Worm (Caenorhabditis elegans) whole organism, L4 larva: ENCODE data around the gene Y11D7A.9.

Experiments used
- ceh-28 ChIP-seq: fragments of 150-350 bp; optimal IDR thresholded peaks from 2 replicates; lab custom pipeline; 2014; ENCODE audit warnings: missing biosample characterization, missing genetic modification reagents, missing genetic modification characterization
- lin-13 ChIP-seq: fragments of 150-350 bp; optimal IDR thresholded peaks from 2 replicates; lab custom pipeline; 2014; ENCODE audit warnings: missing biosample characterization, missing genetic modification reagents, missing genetic modification characterization
- lin-29 ChIP-seq: fragments of 200-800 bp; sonication (Bioruptor generic); IDR thresholded peaks from 2 replicates; pipeline ENCODE4 v1.3.6; 2022; ENCODE audit warnings: missing genetic modification reagents, missing genetic modification characterization, missing compliant biosample characterization
- nhr-10 ChIP-seq: fragments of 150-350 bp; optimal IDR thresholded peaks from 2 replicates; lab custom pipeline; 2014; ENCODE audit warnings: missing biosample characterization, missing genetic modification characterization
- nhr-25 ChIP-seq: sonication (generic microtip); optimal IDR thresholded peaks from 2 replicates; lab custom pipeline; 2017; ENCODE audit warnings: missing genetic modification characterization, mild to moderate bottlenecking, missing compliant biosample characterization, antibody characterized with exemption, moderate library complexity, borderline replicate concordance; ENCODE audit not compliant: insufficient read depth

DNA sequence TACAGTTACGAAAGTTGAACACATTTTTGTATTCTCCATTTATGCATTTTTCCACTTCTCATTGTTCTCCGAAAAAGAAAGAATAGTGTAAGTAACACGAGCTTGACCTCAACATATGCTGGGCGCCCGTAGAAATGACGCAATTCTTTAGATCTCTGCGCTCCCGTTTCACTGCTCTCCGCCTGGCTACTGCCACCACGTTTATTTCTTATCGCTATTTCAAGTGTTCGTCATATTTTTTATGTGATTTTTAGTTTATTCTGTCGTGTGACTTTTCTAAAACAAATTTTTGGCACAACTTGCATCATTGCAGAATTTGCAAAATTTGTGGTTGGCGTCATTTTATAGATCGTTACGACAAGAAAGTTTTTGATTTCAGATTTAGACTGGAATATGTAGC, 39.0 kb downstream of the Y11D7A.9 start:
- TF ChIP-seq lin-13 (GFP tag; lab: Kevin White, UChicago), result no peak
- no peak for TF ChIP-seq nhr-10 (tag; lab: Kevin White, UChicago)
- TF ChIP-seq ceh-28 (tag; lab: Kevin White, UChicago), result no peak
- no peak for TF ChIP-seq nhr-25 (tag; lab: Kevin White, UChicago)
- no peak for TF ChIP-seq lin-29
